ENCODE assay signal across 5 worm cellular contexts in genomic region chrX:12452143-12452570, ce11.
A peak's percentile ranks its signal among the peaks of the same experiment; 100 is the strongest.
TF ChIP-seq lines count a peak whose summit lies in the region.

No protein-coding gene starts in this region.

TF ChIP-seq in whole organism, L1 larva, 84 proteins besides CTCF, POLR2A, EP300 and RAD21 (continues in another document):
- peak; percentile 16; the same call in 1 of the 2 replicates for TF ChIP-seq isw-1 (GFP tag; IDR thresholded peaks at IDR 0.05; lab: Robert Waterston, UW)
- TF ChIP-seq unc-30 (tag; optimal IDR thresholded peaks at IDR 0.05; lab: Kevin White, UChicago): no peak
- TF ChIP-seq irx-1 (tag; optimal IDR thresholded peaks at IDR 0.05; lab: Kevin White, UChicago): peak; percentile 9
- TF ChIP-seq lin-14 (GFP tag; optimal IDR thresholded peaks at IDR 0.05; lab: Kevin White, UChicago): peak; percentile 75
- peak; percentile 90 for TF ChIP-seq fkh-8 (tag; optimal IDR thresholded peaks at IDR 0.05; lab: Kevin White, UChicago)
- TF ChIP-seq unc-98 (GFP tag; IDR thresholded peaks at IDR 0.05; lab: Robert Waterston, UW): no peak
- no peak for TF ChIP-seq fos-1 (tag; optimal IDR thresholded peaks at IDR 0.05; lab: Kevin White, UChicago)
- TF ChIP-seq pax-3 (tag; optimal IDR thresholded peaks at IDR 0.05; lab: Kevin White, UChicago): peak; percentile 73
- peak; percentile 54 for TF ChIP-seq egl-13 (tag; optimal IDR thresholded peaks at IDR 0.05; lab: Kevin White, UChicago)
- TF ChIP-seq ceh-88 (GFP tag; IDR thresholded peaks at IDR 0.05; lab: Robert Waterston, UW): 0 out of 2 replicates have a peak, but pooled peaks have one; percentile 19
- TF ChIP-seq mef-2 (tag; optimal IDR thresholded peaks at IDR 0.05; lab: Kevin White, UChicago): no peak
- TF ChIP-seq skn-1 (tag; optimal IDR thresholded peaks at IDR 0.05; lab: Kevin White, UChicago): peak; percentile 17
- TF ChIP-seq lin-35 (GFP tag; optimal IDR thresholded peaks at IDR 0.05; lab: Kevin White, UChicago): peak; percentile 6 to 16
- peak; percentile 27 for TF ChIP-seq tbx-2 (tag; optimal IDR thresholded peaks at IDR 0.05; lab: Kevin White, UChicago)
- no peak for TF ChIP-seq ceh-8 (GFP tag; optimal IDR thresholded peaks at IDR 0.05; lab: Kevin White, UChicago)
- TF ChIP-seq xbp-1 (tag; optimal IDR thresholded peaks at IDR 0.05; lab: Kevin White, UChicago): peak; percentile 34
- peak; percentile 35 for TF ChIP-seq jun-1 (tag; optimal IDR thresholded peaks at IDR 0.05; lab: Kevin White, UChicago)
- TF ChIP-seq nhr-47 (tag; optimal IDR thresholded peaks at IDR 0.05; lab: Kevin White, UChicago): peak; percentile 75

TF ChIP-seq in whole organism, L3 larva, 47 proteins besides CTCF, POLR2A, EP300 and RAD21:
- TF ChIP-seq nhr-67 (tag; optimal IDR thresholded peaks at IDR 0.05; lab: Kevin White, UChicago) (no peak), ztf-11 (tag; optimal IDR thresholded peaks at IDR 0.05; lab: Kevin White, UChicago) (no peak), nfya-1 (tag; optimal IDR thresholded peaks at IDR 0.05; lab: Kevin White, UChicago; ENCODE audit: insufficient read depth) (peak; percentile 49), lin-15B (tag; optimal IDR thresholded peaks at IDR 0.05; lab: Kevin White, UChicago) (peak; percentile 34), hmg-11 (tag; optimal IDR thresholded peaks at IDR 0.05; lab: Kevin White, UChicago) (peak; percentile 37), egl-5 (tag; optimal IDR thresholded peaks at IDR 0.05; lab: Kevin White, UChicago) (peak; percentile 28), pha-4 (tag; optimal IDR thresholded peaks at IDR 0.05; lab: Kevin White, UChicago) (peak; percentile 3), lin-39 (tag; optimal IDR thresholded peaks at IDR 0.05; lab: Kevin White, UChicago) (peak; percentile 74)
TF ChIP-seq in whole organism, L3 larva: peak in this region for 6.

TF ChIP-seq in whole organism, early embryonic, 17 proteins besides CTCF, POLR2A, EP300 and RAD21:
- peak; percentile 76 for TF ChIP-seq hmg-4 (GFP tag; optimal IDR thresholded peaks at IDR 0.05; lab: Kevin White, UChicago)
- TF ChIP-seq aly-1 (tag; optimal IDR thresholded peaks at IDR 0.05; lab: Kevin White, UChicago): peak; percentile 44
- TF ChIP-seq tbx-11 (GFP tag; IDR thresholded peaks at IDR 0.05; lab: Robert Waterston, UW): 0 out of 2 replicates have a peak, but pooled peaks have one; percentile 18
- TF ChIP-seq ets-7 (tag; optimal IDR thresholded peaks at IDR 0.05; lab: Kevin White, UChicago): peak; percentile 4
- 0 out of 2 replicates have a peak, but pooled peaks have one; percentile 71 for TF ChIP-seq sea-1 (GFP tag; conservative IDR thresholded peaks at IDR 0.05; lab: Robert Waterston, UW)
- no peak for TF ChIP-seq F13C5.2 (tag; optimal IDR thresholded peaks at IDR 0.05; lab: Kevin White, UChicago)

TF ChIP-seq in whole organism, midembryonic, 9 proteins besides CTCF, POLR2A, EP300 and RAD21:
- TF ChIP-seq ztf-29 (GFP tag; IDR thresholded peaks at IDR 0.05; lab: Robert Waterston, UW) (0 out of 2 replicates have a peak, but pooled peaks have one; percentile 24), ref-1 (GFP tag; conservative IDR thresholded peaks at IDR 0.05; lab: Robert Waterston, UW) (no peak), med-1 (GFP tag; optimal IDR thresholded peaks at IDR 0.05; lab: Kevin White, UChicago; ENCODE audit: insufficient read depth) (no peak), T22C8.4 (GFP tag; IDR thresholded peaks at IDR 0.05; lab: Robert Waterston, UW) (no peak), cog-1 (tag; optimal IDR thresholded peaks at IDR 0.05; lab: Kevin White, UChicago) (peak; percentile 30), ztf-23 (GFP tag; IDR thresholded peaks at IDR 0.05; lab: Robert Waterston, UW) (no peak), flt-1 (GFP tag; IDR thresholded peaks at IDR 0.05; lab: Robert Waterston, UW) (0 out of 2 replicates have a peak, but pooled peaks have one; percentile 28), tab-1 (GFP tag; IDR thresholded peaks at IDR 0.05; lab: Robert Waterston, UW) (no peak), klf-2 (GFP tag; conservative IDR thresholded peaks at IDR 0.05; lab: Robert Waterston, UW) (no peak)

TF ChIP-seq in whole organism, young adult, 124 proteins besides CTCF, POLR2A, EP300 and RAD21:
- TF ChIP-seq ceh-79 (tag; optimal IDR thresholded peaks at IDR 0.05; lab: Kevin White, UChicago) (peak; percentile 11), B0261.1 (tag; optimal IDR thresholded peaks at IDR 0.05; lab: Kevin White, UChicago) (peak; percentile 11), nhr-90 (tag; optimal IDR thresholded peaks at IDR 0.05; lab: Kevin White, UChicago) (peak; percentile 7), fkh-3 (tag; optimal IDR thresholded peaks at IDR 0.05; lab: Kevin White, UChicago) (peak; percentile 12), lag-1 (GFP tag; IDR thresholded peaks at IDR 0.05; lab: Robert Waterston, UW) (0 out of 2 replicates have a peak, but pooled peaks have one; percentile 10), lin-40 (tag; optimal IDR thresholded peaks at IDR 0.05; lab: Kevin White, UChicago) (peak; percentile 54), hmg-1.2 (GFP tag; IDR thresholded peaks at IDR 0.05; lab: Robert Waterston, UW) (peak; percentile 34; the same call in 1 of the 2 replicates), F23B12.7 (tag; optimal IDR thresholded peaks at IDR 0.05; lab: Kevin White, UChicago; ENCODE audit: insufficient read depth) (peak; percentile 52), snpc-4 (GFP tag; optimal IDR thresholded peaks at IDR 0.05; lab: Kevin White, UChicago) (peak; percentile 9), snpc-4 (tag; optimal IDR thresholded peaks at IDR 0.05; lab: Kevin White, UChicago) (peak in 1 of 4 experiments; percentile 29), T07F8.4 (tag; optimal IDR thresholded peaks at IDR 0.05; lab: Kevin White, UChicago) (no peak), egl-44 (GFP tag; IDR thresholded peaks at IDR 0.05; lab: Robert Waterston, UW) (no peak), lin-54 (GFP tag; optimal IDR thresholded peaks at IDR 0.05; lab: Kevin White, UChicago) (peak; percentile 29), lin-35 (GFP tag; optimal IDR thresholded peaks at IDR 0.05; lab: Kevin White, UChicago) (peak in 1 of 3 experiments; percentile 24), nhr-80 (tag; optimal IDR thresholded peaks at IDR 0.05; lab: Kevin White, UChicago) (peak; percentile 44), K12H6.12 (tag; optimal IDR thresholded peaks at IDR 0.05; lab: Kevin White, UChicago) (peak; percentile 62), ztf-26 (tag; optimal IDR thresholded peaks at IDR 0.05; lab: Kevin White, UChicago) (peak; percentile 25), mcd-1 (GFP tag; IDR thresholded peaks at IDR 0.05; lab: Robert Waterston, UW) (peak; percentile 69), cebp-1 (GFP tag; IDR thresholded peaks at IDR 0.05; lab: Robert Waterston, UW) (no peak), cebp-1 (tag; optimal IDR thresholded peaks at IDR 0.05; lab: Kevin White, UChicago) (peak; percentile 71), lir-1 (GFP tag; conservative IDR thresholded peaks at IDR 0.05; lab: Robert Waterston, UW) (0 out of 2 replicates have a peak, but pooled peaks have one; percentile 20), Y79H2A.3 (GFP tag; conservative IDR thresholded peaks at IDR 0.05; lab: Robert Waterston, UW) (no peak), B0336.3 (GFP tag; IDR thresholded peaks at IDR 0.05; lab: Robert Waterston, UW) (peak; percentile 58; the same call in 1 of the 2 replicates), gei-17 (GFP tag; optimal IDR thresholded peaks at IDR 0.05; lab: Kevin White, UChicago) (peak; percentile 50), lin-26 (GFP tag; IDR thresholded peaks at IDR 0.05; lab: Robert Waterston, UW) (peak; percentile 62; the same call in 1 of the 2 replicates), B0035.1 (tag; optimal IDR thresholded peaks at IDR 0.05; lab: Kevin White, UChicago) (no peak), C06A6.2 (GFP tag; conservative IDR thresholded peaks at IDR 0.05; lab: Robert Waterston, UW) (no peak), egrh-3 (GFP tag; IDR thresholded peaks at IDR 0.05; lab: Robert Waterston, UW) (peak; percentile 59; the same call in 1 of the 2 replicates), K11D2.4 (GFP tag; IDR thresholded peaks at IDR 0.05; lab: Robert Waterston, UW) (peak; percentile 56), egl-18 (GFP tag; IDR thresholded peaks at IDR 0.05; lab: Robert Waterston, UW) (0 out of 2 replicates have a peak, but pooled peaks have one; percentile 3), atf-7 (tag; optimal IDR thresholded peaks at IDR 0.05; lab: Kevin White, UChicago) (peak; percentile 24), ztf-6 (GFP tag; IDR thresholded peaks at IDR 0.05; lab: Robert Waterston, UW) (0 out of 2 replicates have a peak, but pooled peaks have one; percentile 15), dpl-1 (GFP tag; optimal IDR thresholded peaks at IDR 0.05; lab: Kevin White, UChicago) (no peak), let-607 (tag; optimal IDR thresholded peaks at IDR 0.05; lab: Kevin White, UChicago) (peak; percentile 56 to 62), madf-6 (GFP tag; IDR thresholded peaks at IDR 0.05; lab: Robert Waterston, UW) (0 out of 2 replicates have a peak, but pooled peaks have one; percentile 16), bed-1 (GFP tag; IDR thresholded peaks at IDR 0.05; lab: Robert Waterston, UW) (no peak), ztf-18 (tag; optimal IDR thresholded peaks at IDR 0.05; lab: Kevin White, UChicago) (peak; percentile 62), dox-1 (GFP tag; IDR thresholded peaks at IDR 0.05; lab: Robert Waterston, UW) (peak; percentile 58), ets-4 (GFP tag; optimal IDR thresholded peaks at IDR 0.05; lab: Kevin White, UChicago) (peak; percentile 13), ceh-27 (GFP tag; optimal IDR thresholded peaks at IDR 0.05; lab: Kevin White, UChicago) (peak; percentile 61), madf-10 (tag; optimal IDR thresholded peaks at IDR 0.05; lab: Kevin White, UChicago) (peak; percentile 69), nfyb-1 (GFP tag; IDR thresholded peaks at IDR 0.05; lab: Robert Waterston, UW) (peak; percentile 18; the same call in 1 of the 2 replicates), rcor-1 (GFP tag; IDR thresholded peaks at IDR 0.05; lab: Robert Waterston, UW) (peak; percentile 41; the same call in 1 of the 2 replicates), chd-7 (tag; optimal IDR thresholded peaks at IDR 0.05; lab: Kevin White, UChicago) (peak; percentile 53), ztf-28 (GFP tag; IDR thresholded peaks at IDR 0.05; lab: Robert Waterston, UW) (no peak), zfh-2 (GFP tag; conservative IDR thresholded peaks at IDR 0.05; lab: Robert Waterston, UW) (peak; percentile 97), attf-5 (GFP tag; optimal IDR thresholded peaks at IDR 0.05; lab: Kevin White, UChicago) (peak; percentile 57), F10E7.11 (tag; optimal IDR thresholded peaks at IDR 0.05; lab: Kevin White, UChicago) (no peak), Y67H2A.10 (GFP tag; conservative IDR thresholded peaks at IDR 0.05; lab: Robert Waterston, UW) (no peak)

Comparison
In these comparisons a context has a peak if more than half of its experiments do, and no peak if none do; other contexts are left out.
1. Of the 8 proteins assayed by ChIP-seq in both whole organism, young adult and whole organism, L1 larva: peak only in whole organism, young adult: nhr-90; only in whole organism, L1 larva: none; in both: none; in neither: 5; mixed calls (peak in some experiments, not most) for 2.